Worm (Caenorhabditis elegans): ENCODE data around the gene Y43C5A.7.

DNA sequence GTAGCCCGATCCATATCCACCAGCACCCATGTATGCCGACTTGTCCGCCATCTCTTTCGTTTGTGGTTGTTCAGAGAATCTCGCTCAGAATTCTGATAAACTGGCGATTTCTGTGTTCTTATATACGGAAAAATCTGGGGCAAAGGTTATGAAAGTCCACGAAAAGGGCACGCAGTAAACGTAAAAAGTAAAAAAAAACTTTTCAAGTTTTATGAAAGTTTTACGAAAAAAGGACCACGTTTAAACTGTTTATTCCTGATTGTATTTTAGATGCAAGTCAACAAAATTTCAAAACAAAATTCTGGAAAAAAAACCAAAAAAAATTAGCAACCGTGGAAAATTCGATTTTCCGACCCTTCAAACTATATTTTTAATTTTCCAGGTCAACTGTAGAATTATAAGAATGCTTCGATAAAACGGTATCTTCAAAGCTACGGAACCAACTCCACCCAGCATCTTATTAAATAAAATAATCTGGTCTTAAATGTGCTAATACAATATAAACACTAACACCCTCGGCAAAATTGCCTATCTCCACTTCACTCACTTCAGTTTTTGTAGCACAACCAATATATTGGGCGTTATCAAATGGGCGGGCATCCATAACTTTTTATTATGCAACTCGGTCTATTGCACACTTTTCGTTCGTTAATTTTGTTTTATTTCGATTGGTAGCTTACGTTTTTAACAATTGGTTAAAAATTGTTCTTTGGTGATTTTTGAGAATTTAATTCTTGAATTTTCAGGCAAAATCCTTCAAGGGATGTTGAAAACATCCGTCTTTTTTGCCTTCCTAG is 7.7 kb upstream of the Y43C5A.7 start, which contains the start of the genes nspd-7 and Y43C5A.2:
- TF ChIP-seq W03F9.2 (tag; optimal IDR thresholded peaks at IDR 0.05) (no peak), dao-5 (tag; optimal IDR thresholded peaks at IDR 0.05) (no peak)

Data from whole organism, L4/young adult.